Worm (Caenorhabditis elegans): ENCODE data around the gene apc-2.

Gene apc-2

DNA sequence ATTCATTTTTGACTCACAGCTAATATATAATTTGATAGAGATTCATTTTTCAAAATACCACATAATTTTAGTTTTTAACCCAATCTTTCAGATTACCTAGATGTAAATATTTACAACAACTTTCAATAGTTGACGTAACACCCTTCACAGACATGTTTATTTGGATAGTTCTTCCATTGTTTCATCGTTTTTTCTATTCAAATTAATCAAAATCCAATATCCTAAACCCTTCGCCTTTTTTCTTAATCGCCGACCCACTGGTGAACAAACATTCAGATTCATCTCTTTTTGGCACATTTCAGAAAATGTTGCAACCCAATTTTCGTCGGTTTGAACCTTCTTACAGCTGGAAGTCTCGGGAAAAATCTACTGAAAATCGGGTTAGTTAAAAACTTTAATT is 18.6 kb downstream of the apc-2 start, which contains the start of gene K06H7.1:
TSS of gene K06H7.1 (plus strand) at position 301 of the 400 bp plus-strand sequence.
- no peak for TF ChIP-seq unc-39 (tag; optimal IDR thresholded peaks at IDR 0.05)
- TF ChIP-seq sem-2 (GFP tag; optimal IDR thresholded peaks at IDR 0.05): no peak
- TF ChIP-seq unc-120 (tag; optimal IDR thresholded peaks at IDR 0.05; ENCODE audit: poor library complexity, severe bottlenecking): no peak
- no peak for TF ChIP-seq hlh-1 (tag; optimal IDR thresholded peaks at IDR 0.05)
- no peak for TF ChIP-seq cnd-1 (tag; optimal IDR thresholded peaks at IDR 0.05)
- TF ChIP-seq ceh-39 (tag; optimal IDR thresholded peaks at IDR 0.05): no peak
- no peak for TF ChIP-seq nhr-237 (tag; optimal IDR thresholded peaks at IDR 0.05)
- no peak for TF ChIP-seq ham-2 (GFP tag; optimal IDR thresholded peaks at IDR 0.05)
- no peak for TF ChIP-seq snpc-4 (tag; optimal IDR thresholded peaks at IDR 0.05)
- TF ChIP-seq ceh-83 (GFP tag; optimal IDR thresholded peaks at IDR 0.05): no peak
- TF ChIP-seq ceh-43 (GFP tag; optimal IDR thresholded peaks at IDR 0.05): no peak
- TF ChIP-seq M03D4.4 (tag; optimal IDR thresholded peaks at IDR 0.05): no peak
- TF ChIP-seq mab-5 (tag; optimal IDR thresholded peaks at IDR 0.05): no peak

DNA sequence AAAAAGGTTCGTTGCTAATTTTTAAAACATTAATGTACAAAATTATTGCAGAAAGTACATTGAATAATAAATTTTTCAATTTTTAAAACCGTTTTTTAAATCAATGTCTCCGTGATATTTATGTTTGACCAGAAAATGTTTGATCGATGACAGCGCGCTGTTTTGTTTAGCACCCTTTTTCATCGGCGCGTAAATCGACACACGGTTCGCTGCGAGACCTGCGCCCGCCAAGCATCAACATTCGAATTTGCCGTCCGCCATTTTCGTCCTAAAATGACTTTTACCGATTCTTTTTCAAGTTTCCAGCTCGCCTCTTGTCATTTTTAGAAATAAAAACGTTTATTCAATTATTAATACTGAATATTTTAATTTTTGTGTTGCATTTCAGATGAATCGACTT is 20.5 kb downstream of the apc-2 start, which contains the start of gene plk-1:
TSS of gene plk-1 (plus strand) at position 389 of the 400 bp plus-strand sequence.
- TF ChIP-seq lsy-2 (tag; optimal IDR thresholded peaks at IDR 0.05) (peak; percentile 62), mep-1 (tag; optimal IDR thresholded peaks at IDR 0.05) (peak; percentile 26), ceh-39 (tag; optimal IDR thresholded peaks at IDR 0.05) (peak; percentile 32), flh-1 (GFP tag; optimal IDR thresholded peaks at IDR 0.05) (no peak), mls-2 (tag; optimal IDR thresholded peaks at IDR 0.05) (no peak), lin-32 (GFP tag; optimal IDR thresholded peaks at IDR 0.05) (no peak), drap-1 (GFP tag; optimal IDR thresholded peaks at IDR 0.05) (no peak), ceh-43 (GFP tag; optimal IDR thresholded peaks at IDR 0.05) (no peak), lin-13 (tag; optimal IDR thresholded peaks at IDR 0.05) (no peak), pha-4 (tag; optimal IDR thresholded peaks at IDR 0.05) (peak; percentile 13), hlh-1 (tag; optimal IDR thresholded peaks at IDR 0.05) (no peak), M03D4.4 (tag; optimal IDR thresholded peaks at IDR 0.05) (no peak), bed-3 (GFP tag; optimal IDR thresholded peaks at IDR 0.05) (no peak), cnd-1 (tag; optimal IDR thresholded peaks at IDR 0.05) (no peak)

ce11 chrIII:8105771-8106170 is 25.3 kb downstream of the apc-2 start:
- TF ChIP-seq zip-8 (tag; optimal IDR thresholded peaks at IDR 0.05) (no peak), elt-1 (tag; optimal IDR thresholded peaks at IDR 0.05; ENCODE audit: borderline replicate concordance, insufficient read depth) (no peak), unc-120 (tag; optimal IDR thresholded peaks at IDR 0.05; ENCODE audit: poor library complexity, severe bottlenecking) (no peak), snpc-4 (tag; optimal IDR thresholded peaks at IDR 0.05) (no peak), lin-32 (GFP tag; optimal IDR thresholded peaks at IDR 0.05) (no peak), blmp-1 (tag; optimal IDR thresholded peaks at IDR 0.05) (no peak), pha-4 (tag; optimal IDR thresholded peaks at IDR 0.05) (no peak)

DNA sequence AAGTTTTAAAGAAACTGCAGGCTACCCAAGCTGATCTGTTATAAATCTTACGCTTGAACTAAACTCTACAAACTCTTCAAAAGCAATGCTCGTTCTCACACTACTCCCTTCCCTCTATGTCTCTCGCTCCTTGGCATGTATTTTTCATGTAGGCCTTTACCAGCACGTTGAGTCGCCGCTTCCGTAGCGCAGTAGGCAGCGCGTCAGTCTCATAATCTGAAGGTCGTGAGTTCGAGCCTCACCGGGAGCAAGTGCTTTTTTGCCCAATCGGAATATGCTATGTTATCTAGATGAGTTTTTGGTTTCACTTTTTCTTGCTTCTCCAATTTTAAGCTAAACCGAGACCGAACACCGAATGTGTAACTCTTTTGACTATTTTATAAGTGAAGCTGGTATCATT is 26.0 kb downstream of the apc-2 start:
- no peak for TF ChIP-seq elt-3 (tag; optimal IDR thresholded peaks at IDR 0.05)
- TF ChIP-seq drap-1 (GFP tag; optimal IDR thresholded peaks at IDR 0.05): peak; percentile 85
- no peak for TF ChIP-seq blmp-1 (tag; optimal IDR thresholded peaks at IDR 0.05)
- TF ChIP-seq nhr-28 (tag; optimal IDR thresholded peaks at IDR 0.05): no peak
- no peak for TF ChIP-seq ztf-11 (tag; optimal IDR thresholded peaks at IDR 0.05)
- TF ChIP-seq unc-39 (tag; optimal IDR thresholded peaks at IDR 0.05): peak; percentile 18
- TF ChIP-seq ceh-83 (GFP tag; optimal IDR thresholded peaks at IDR 0.05): peak; percentile 85
- TF ChIP-seq mls-2 (tag; optimal IDR thresholded peaks at IDR 0.05): peak; percentile 85
- TF ChIP-seq lin-13 (tag; optimal IDR thresholded peaks at IDR 0.05): peak; percentile 27
- peak; percentile 8 for TF ChIP-seq hlh-1 (tag; optimal IDR thresholded peaks at IDR 0.05)
- peak; percentile 87 for TF ChIP-seq cnd-1 (tag; optimal IDR thresholded peaks at IDR 0.05)
- no peak for TF ChIP-seq nhr-12 (tag; optimal IDR thresholded peaks at IDR 0.05)
- no peak for TF ChIP-seq nhr-237 (tag; optimal IDR thresholded peaks at IDR 0.05)
- TF ChIP-seq bed-3 (GFP tag; optimal IDR thresholded peaks at IDR 0.05): peak; percentile 66
- no peak for TF ChIP-seq ceh-39 (tag; optimal IDR thresholded peaks at IDR 0.05)
- TF ChIP-seq ham-2 (GFP tag; optimal IDR thresholded peaks at IDR 0.05): peak; percentile 64
- TF ChIP-seq sptf-1 (tag; optimal IDR thresholded peaks at IDR 0.05): peak; percentile 90
- TF ChIP-seq flh-1 (GFP tag; optimal IDR thresholded peaks at IDR 0.05): peak; percentile 60
- no peak for TF ChIP-seq nhr-76 (tag; optimal IDR thresholded peaks at IDR 0.05)
- TF ChIP-seq ces-1 (GFP tag; optimal IDR thresholded peaks at IDR 0.05): peak; percentile 12
- TF ChIP-seq zip-8 (tag; optimal IDR thresholded peaks at IDR 0.05): no peak
- TF ChIP-seq nhr-2 (tag; optimal IDR thresholded peaks at IDR 0.05): no peak
- TF ChIP-seq sem-2 (GFP tag; optimal IDR thresholded peaks at IDR 0.05): peak; percentile 70
- peak; percentile 70 for TF ChIP-seq lin-32 (GFP tag; optimal IDR thresholded peaks at IDR 0.05)
- no peak for TF ChIP-seq lsy-2 (tag; optimal IDR thresholded peaks at IDR 0.05)
- peak; percentile 2 for TF ChIP-seq mep-1 (tag; optimal IDR thresholded peaks at IDR 0.05)
- no peak for TF ChIP-seq mab-5 (tag; optimal IDR thresholded peaks at IDR 0.05)
- TF ChIP-seq elt-1 (tag; optimal IDR thresholded peaks at IDR 0.05; ENCODE audit: borderline replicate concordance, insufficient read depth): no peak
- TF ChIP-seq ceh-43 (GFP tag; optimal IDR thresholded peaks at IDR 0.05): peak; percentile 68
- TF ChIP-seq unc-120 (tag; optimal IDR thresholded peaks at IDR 0.05; ENCODE audit: poor library complexity, severe bottlenecking): peak; percentile 74
- TF ChIP-seq tbx-8 (GFP tag; optimal IDR thresholded peaks at IDR 0.05): no peak
- no peak for TF ChIP-seq unc-62 (GFP tag; optimal IDR thresholded peaks at IDR 0.05)
- TF ChIP-seq M03D4.4 (tag; optimal IDR thresholded peaks at IDR 0.05): peak; percentile 82
- peak; percentile 16 for TF ChIP-seq pha-4 (tag; optimal IDR thresholded peaks at IDR 0.05)
- TF ChIP-seq snpc-4 (tag; optimal IDR thresholded peaks at IDR 0.05): no peak

Measured in whole organism, mixed stage, embryonic.